Fruit fly (Drosophila melanogaster) whole organism, adult: ENCODE measurements around the gene CG10347.

Experiments used
- CG11617 ChIP-seq: fragments of 200-800 bp; sonication (Bioruptor generic); optimal IDR thresholded peaks from 2 replicates; lab custom pipeline; 2017; ENCODE audit warnings: mild to moderate bottlenecking, missing biosample characterization, missing genetic modification reagents, missing genetic modification characterization
- CG12768 ChIP-seq: fragments of 200-800 bp; sonication (Bioruptor generic); optimal IDR thresholded peaks from 2 replicates; lab custom pipeline; 2017; ENCODE audit warnings: missing biosample characterization, missing genetic modification characterization, mild to moderate bottlenecking, moderate library complexity, missing genetic modification reagents
- CG14711 ChIP-seq: fragments of 200-800 bp; sonication (Bioruptor generic); optimal IDR thresholded peaks from 2 replicates; lab custom pipeline; 2018; ENCODE audit warnings: missing biosample characterization, mild to moderate bottlenecking, missing genetic modification characterization, moderate library complexity
- CG1620 ChIP-seq: fragments of 200-800 bp; sonication (Bioruptor generic); optimal IDR thresholded peaks from 2 replicates; lab custom pipeline; 2016; ENCODE audit warnings: missing biosample characterization, missing genetic modification characterization
- CG33017 ChIP-seq: fragments of 200-800 bp; sonication (Bioruptor generic); optimal IDR thresholded peaks from 2 replicates; lab custom pipeline; 2018; ENCODE audit warnings: missing biosample characterization, mild to moderate bottlenecking, missing genetic modification characterization, moderate library complexity
- CG5204 ChIP-seq: fragments of 200-800 bp; sonication (Bioruptor generic); optimal IDR thresholded peaks from 2 replicates; lab custom pipeline; 2016; ENCODE audit warnings: missing biosample characterization, missing genetic modification characterization
- CG7045 ChIP-seq: fragments of 200-800 bp; sonication (Bioruptor generic); optimal IDR thresholded peaks from 2 replicates; lab custom pipeline; 2017; ENCODE audit warnings: missing biosample characterization, mild to moderate bottlenecking, missing genetic modification characterization
- CG7101 ChIP-seq: fragments of 200-800 bp; sonication (Bioruptor generic); optimal IDR thresholded peaks from 2 replicates; lab custom pipeline; 2018; ENCODE audit warnings: missing biosample characterization, mild to moderate bottlenecking, missing genetic modification characterization, moderate library complexity
- Clk ChIP-seq: fragments of 200-800 bp; sonication (Bioruptor generic); optimal IDR thresholded peaks from 2 replicates; lab custom pipeline; 2017; ENCODE audit warnings: missing biosample characterization, missing genetic modification characterization
- Crg-1 ChIP-seq: fragments of 200-800 bp; sonication (Bioruptor generic); optimal IDR thresholded peaks from 2 replicates; lab custom pipeline; 2016; ENCODE audit warnings: missing biosample characterization, missing genetic modification characterization
- Hr96 ChIP-seq: fragments of 200-800 bp; sonication (Bioruptor generic); optimal IDR thresholded peaks from 2 replicates; lab custom pipeline; 2016; ENCODE audit warnings: missing biosample characterization, missing genetic modification characterization
- Mnt ChIP-seq: fragments of 200-800 bp; sonication (Bioruptor generic); optimal IDR thresholded peaks from 2 replicates; lab custom pipeline; 2016; ENCODE audit warnings: missing biosample characterization, mild to moderate bottlenecking, missing genetic modification characterization
- bab1 ChIP-seq: fragments of 200-800 bp; sonication (Bioruptor generic); optimal IDR thresholded peaks from 3 replicates; lab custom pipeline; 2019; ENCODE audit warnings: missing biosample characterization, mild to moderate bottlenecking, missing genetic modification characterization, moderate library complexity
- cic ChIP-seq: fragments of 200-800 bp; sonication (Bioruptor generic); optimal IDR thresholded peaks from 2 replicates; lab custom pipeline; 2017; ENCODE audit warnings: missing biosample characterization, mild to moderate bottlenecking, missing genetic modification characterization, moderate library complexity
- cnc ChIP-seq, 2 experiments: fragments of >200 bp; optimal IDR thresholded peaks; 2 replicates each; lab custom pipeline; 2017
- kay ChIP-seq: fragments of 200-800 bp; sonication (Bioruptor generic); peaks from one replicate; lab custom pipeline; 2016; ENCODE audit warnings: missing biosample characterization, missing genetic modification characterization, borderline replicate concordance
- ovo ChIP-seq: fragments of 200-800 bp; sonication (Bioruptor generic); optimal IDR thresholded peaks from 2 replicates; lab custom pipeline; 2016; ENCODE audit warnings: missing biosample characterization, missing genetic modification characterization
- pad ChIP-seq: fragments of 200-800 bp; sonication (Bioruptor generic); optimal IDR thresholded peaks from 3 replicates; lab custom pipeline; 2017; ENCODE audit warnings: missing biosample characterization, missing genetic modification characterization, mild to moderate bottlenecking, moderate library complexity, missing genetic modification reagents
- tj ChIP-seq: fragments of 200-800 bp; sonication (Bioruptor generic); optimal IDR thresholded peaks from 3 replicates; lab custom pipeline; 2017; ENCODE audit warnings: missing biosample characterization, mild to moderate bottlenecking, missing genetic modification characterization, moderate library complexity
- toe ChIP-seq: fragments of 200-800 bp; sonication (Bioruptor generic); optimal IDR thresholded peaks from 2 replicates; lab custom pipeline; 2016; ENCODE audit warnings: missing biosample characterization, missing genetic modification characterization

CG10347 gene

dm6 chrX:11848507-11849264, 6.0 kb downstream of the CG10347 start:
- TF ChIP-seq cic (GFP tag; lab: Kevin White, UChicago) (no peak), CG7045 (GFP tag; lab: Kevin White, UChicago) (no peak), CG12768 (no peak), CG1620 (GFP tag; lab: Kevin White, UChicago) (no peak), toe (GFP tag; lab: Kevin White, UChicago) (no peak), Mnt (GFP tag; lab: Kevin White, UChicago) (no peak), Crg-1 (GFP tag; lab: Kevin White, UChicago) (no peak), bab1 (GFP tag; lab: Kevin White, UChicago) (no peak), CG11617 (GFP tag; lab: Kevin White, UChicago) (no peak), kay (GFP tag; lab: Kevin White, UChicago) (no peak), CG14711 (tag; lab: Kevin White, UChicago) (no peak), CG5204 (GFP tag; lab: Kevin White, UChicago) (no peak)

dm6 chrX:11846049-11846718, 8.5 kb downstream of the CG10347 start, which contains the start of gene CG15740:
Gene CG15740, minus strand, starts transcription at chrX:11846099.
- TF ChIP-seq CG7045 (GFP tag; lab: Kevin White, UChicago) (no peak), cnc (optimal IDR thresholded peaks at IDR 0.05; lab: Kevin White, UChicago) (no peak), CG11617 (GFP tag; lab: Kevin White, UChicago) (no peak), pad (no peak), Clk (GFP tag; lab: Kevin White, UChicago) (no peak), toe (GFP tag; lab: Kevin White, UChicago) (no peak), ovo (GFP tag; lab: Kevin White, UChicago) (no peak), bab1 (GFP tag; lab: Kevin White, UChicago) (no peak), CG5204 (GFP tag; lab: Kevin White, UChicago) (no peak), Hr96 (GFP tag; lab: Kevin White, UChicago) (no peak), CG12768 (no peak), cic (GFP tag; lab: Kevin White, UChicago) (no peak), CG14711 (tag; lab: Kevin White, UChicago) (no peak), CG33017 (tag; lab: Kevin White, UChicago) (no peak)

- TF ChIP-seq CG1620 (GFP tag; lab: Kevin White, UChicago), result no peak
- TF ChIP-seq bab1 (GFP tag; lab: Kevin White, UChicago), result no peak
- no peak for TF ChIP-seq CG7045 (GFP tag; lab: Kevin White, UChicago)
- TF ChIP-seq toe (GFP tag; lab: Kevin White, UChicago), result no peak
- no peak for TF ChIP-seq Crg-1 (GFP tag; lab: Kevin White, UChicago)
- no peak for TF ChIP-seq tj
- TF ChIP-seq Hr96 (GFP tag; lab: Kevin White, UChicago), result no peak
- TF ChIP-seq Mnt (GFP tag; lab: Kevin White, UChicago), result no peak
- TF ChIP-seq ovo (GFP tag; lab: Kevin White, UChicago), result no peak
- TF ChIP-seq Clk (GFP tag; lab: Kevin White, UChicago), result no peak
- no peak for TF ChIP-seq pad
- no peak for TF ChIP-seq cnc (optimal IDR thresholded peaks at IDR 0.05; lab: Kevin White, UChicago)
- TF ChIP-seq CG14711 (tag; lab: Kevin White, UChicago), result no peak
- no peak for TF ChIP-seq CG5204 (GFP tag; lab: Kevin White, UChicago)
- no peak for TF ChIP-seq CG7101 (tag; lab: Kevin White, UChicago)
- no peak for TF ChIP-seq kay (GFP tag; lab: Kevin White, UChicago)
- TF ChIP-seq CG12768, result no peak
- TF ChIP-seq CG33017 (tag; lab: Kevin White, UChicago), result no peak
Observed at dm6 chrX:11841702-11842378, 12.9 kb downstream of the CG10347 start.

- no peak for TF ChIP-seq CG7045 (GFP tag; lab: Kevin White, UChicago)
- TF ChIP-seq bab1 (GFP tag; lab: Kevin White, UChicago), result no peak
- no peak for TF ChIP-seq CG1620 (GFP tag; lab: Kevin White, UChicago)
- no peak for TF ChIP-seq CG12768
- no peak for TF ChIP-seq CG33017 (tag; lab: Kevin White, UChicago)
- TF ChIP-seq tj, result no peak
- TF ChIP-seq Mnt (GFP tag; lab: Kevin White, UChicago), result no peak
- no peak for TF ChIP-seq toe (GFP tag; lab: Kevin White, UChicago)
- TF ChIP-seq kay (GFP tag; lab: Kevin White, UChicago), result no peak
- TF ChIP-seq Clk (GFP tag; lab: Kevin White, UChicago), result no peak
- no peak for TF ChIP-seq CG5204 (GFP tag; lab: Kevin White, UChicago)
- no peak for TF ChIP-seq Crg-1 (GFP tag; lab: Kevin White, UChicago)
- no peak for TF ChIP-seq CG14711 (tag; lab: Kevin White, UChicago)
- TF ChIP-seq cnc (optimal IDR thresholded peaks at IDR 0.05; lab: Kevin White, UChicago), result no peak
- TF ChIP-seq CG7101 (tag; lab: Kevin White, UChicago), result no peak
- no peak for TF ChIP-seq pad
Observed at dm6 chrX:11839308-11839707, 15.4 kb downstream of the CG10347 start, which contains the start of gene Cyp28c1. Gene Cyp28c1, plus strand, starts transcription at chrX:11839608.

- no peak for TF ChIP-seq toe (GFP tag; lab: Kevin White, UChicago)
- TF ChIP-seq bab1 (GFP tag; lab: Kevin White, UChicago), result no peak
- no peak for TF ChIP-seq Mnt (GFP tag; lab: Kevin White, UChicago)
- no peak for TF ChIP-seq CG12768
- TF ChIP-seq CG1620 (GFP tag; lab: Kevin White, UChicago), result no peak
- no peak for TF ChIP-seq Hr96 (GFP tag; lab: Kevin White, UChicago)
- no peak for TF ChIP-seq cic (GFP tag; lab: Kevin White, UChicago)
- TF ChIP-seq pad, result no peak
- no peak for TF ChIP-seq CG11617 (GFP tag; lab: Kevin White, UChicago)
- TF ChIP-seq cnc (optimal IDR thresholded peaks at IDR 0.05; lab: Kevin White, UChicago), result no peak
- TF ChIP-seq tj, result no peak
Observed at dm6 chrX:11837926-11838325, 16.8 kb downstream of the CG10347 start, which contains the start of gene CG15741. Gene CG15741, minus strand, starts transcription at chrX:11838026.
